Worm (Caenorhabditis elegans) whole organism, L3 larva: ENCODE results near the gene T07F8.1.

Source experiments
- ama-1 ChIP-seq: fragments of 150-350 bp; optimal IDR thresholded peaks from 2 replicates; lab custom pipeline; 2018
- nhr-237 ChIP-seq: fragments of 150-350 bp; optimal IDR thresholded peaks from 2 replicates; lab custom pipeline; 2014; ENCODE audit warnings: missing biosample characterization, missing genetic modification characterization
- unc-39 ChIP-seq: sonication (generic microtip); optimal IDR thresholded peaks from 4 replicates; lab custom pipeline; 2017; ENCODE audit warnings: missing biosample characterization, missing genetic modification characterization

ce11 chrII:7166768-7167167 is 18.6 kb downstream of the T07F8.1 start:
- TF ChIP-seq ama-1 (lab: Kevin White, UChicago) (no peak), nhr-237 (no peak), unc-39 (no peak)
